Comparison of ENCODE assay signal across 2 fruit fly cellular contexts in the genomic region with DNA sequence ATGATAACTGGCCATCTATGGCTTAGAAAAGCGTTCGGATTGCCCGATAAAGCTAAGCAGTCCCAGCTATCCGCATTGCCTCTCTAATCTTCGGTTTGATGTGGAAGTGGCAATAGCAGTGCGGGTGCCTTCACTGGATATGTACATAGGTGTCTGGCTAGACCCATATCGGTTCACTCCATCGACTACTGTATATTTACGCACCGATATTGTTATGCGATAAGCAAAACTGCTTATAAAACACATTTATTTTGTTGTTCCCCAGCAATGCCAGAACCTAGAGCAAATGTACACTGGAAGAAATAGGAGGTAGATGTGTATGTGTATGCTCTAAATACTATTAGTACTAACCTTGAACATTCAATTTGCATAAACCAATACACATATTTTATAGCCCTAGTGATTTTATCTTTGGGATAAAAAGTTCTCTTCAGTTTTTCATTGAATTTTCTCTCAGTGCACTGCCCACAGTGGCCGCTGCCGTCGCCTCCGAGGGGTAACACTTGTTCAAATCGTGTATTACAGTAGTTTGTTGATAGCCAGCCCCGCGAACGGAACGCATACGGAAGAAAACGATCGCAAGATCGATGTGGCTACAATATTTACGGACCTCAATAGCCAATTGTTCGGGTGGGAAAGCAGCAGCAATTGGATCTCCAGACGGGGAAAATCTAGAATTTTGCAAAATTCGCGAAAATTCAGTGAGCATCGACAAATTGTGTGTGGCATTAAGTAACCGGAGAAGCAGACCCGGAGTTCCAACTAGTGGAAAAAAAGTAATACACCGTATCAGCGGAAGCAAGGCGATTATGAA.
A peak's percentile ranks its signal among the peaks of the same experiment; 100 is the strongest.
TF ChIP-seq lines count a peak whose summit lies in the region.

A gene (plus strand): TSS at position 524 of the 814 bp plus-strand sequence.

TF ChIP-seq in whole organism, embryonic, 481 proteins besides CTCF, POLR2A, EP300 and RAD21 (continued from another document and continues in another):
- TF ChIP-seq Myb (GFP tag; optimal IDR thresholded peaks at IDR 0.05; lab: Kevin White, UChicago): peak; percentile 90
- TF ChIP-seq vfl (GFP tag; optimal IDR thresholded peaks at IDR 0.05; lab: Kevin White, UChicago): peak; percentile 96
- peak; percentile 91 for TF ChIP-seq CG10565 (GFP tag; optimal IDR thresholded peaks at IDR 0.05; lab: Kevin White, UChicago)
- TF ChIP-seq cwo (GFP tag; optimal IDR thresholded peaks at IDR 0.05; lab: Kevin White, UChicago): peak; percentile 97
- peak; percentile 94 for TF ChIP-seq GATAe (GFP tag; conservative IDR thresholded peaks at IDR 0.05; lab: Robert Waterston, UW)
- TF ChIP-seq Sin3A (optimal IDR thresholded peaks at IDR 0.05; lab: Kevin White, UChicago): no peak
- TF ChIP-seq CG6689 (GFP tag; IDR thresholded peaks at IDR 0.05; lab: Robert Waterston, UW): peak; percentile 97
- peak; percentile 98 for TF ChIP-seq CG7786 (GFP tag; optimal IDR thresholded peaks at IDR 0.05; lab: Kevin White, UChicago)
- TF ChIP-seq CG31365 (tag; optimal IDR thresholded peaks at IDR 0.05; lab: Kevin White, UChicago): peak; percentile 88
- peak; percentile 98 for TF ChIP-seq nmo (GFP tag; optimal IDR thresholded peaks at IDR 0.05; lab: Kevin White, UChicago)
- peak; percentile 16 for TF ChIP-seq BEAF-32 (GFP tag; optimal IDR thresholded peaks at IDR 0.05; lab: Kevin White, UChicago)
- TF ChIP-seq cg (GFP tag; optimal IDR thresholded peaks at IDR 0.05; lab: Kevin White, UChicago): no peak
- peak; percentile 97 for TF ChIP-seq repo (GFP tag; optimal IDR thresholded peaks at IDR 0.05; lab: Kevin White, UChicago)
- TF ChIP-seq Xrp1 (GFP tag; IDR thresholded peaks at IDR 0.05; lab: Robert Waterston, UW): peak; percentile 97
- TF ChIP-seq CG18599 (GFP tag; optimal IDR thresholded peaks at IDR 0.05; lab: Kevin White, UChicago): peak; percentile 99
- TF ChIP-seq BtbVII (GFP tag; optimal IDR thresholded peaks at IDR 0.05; lab: Kevin White, UChicago): peak; percentile 98
- TF ChIP-seq CG2678 (tag; optimal IDR thresholded peaks at IDR 0.05; lab: Kevin White, UChicago): peak; percentile 98
- TF ChIP-seq CG7839 (tag; optimal IDR thresholded peaks at IDR 0.05; lab: Kevin White, UChicago): peak; percentile 99
- peak; percentile 96 for TF ChIP-seq CG15696 (tag; optimal IDR thresholded peaks at IDR 0.05; lab: Kevin White, UChicago)
- TF ChIP-seq CG32767 (GFP tag; IDR thresholded peaks at IDR 0.05; lab: Robert Waterston, UW): peak; percentile 92
- TF ChIP-seq CG9932 (GFP tag; IDR thresholded peaks at IDR 0.05; lab: Robert Waterston, UW): peak; percentile 96
- TF ChIP-seq org-1 (GFP tag; optimal IDR thresholded peaks at IDR 0.05; lab: Kevin White, UChicago): peak; percentile 98
- peak; percentile 90 for TF ChIP-seq CG15601 (tag; optimal IDR thresholded peaks at IDR 0.05; lab: Kevin White, UChicago)
- TF ChIP-seq CG14860 (GFP tag; IDR thresholded peaks at IDR 0.05; lab: Robert Waterston, UW; ENCODE audit: partially characterized antibody): no peak
- peak; percentile 95 for TF ChIP-seq gcm (GFP tag; optimal IDR thresholded peaks at IDR 0.05; lab: Kevin White, UChicago)
- peak; percentile 96 for TF ChIP-seq al (GFP tag; IDR thresholded peaks at IDR 0.05; lab: Robert Waterston, UW)
- TF ChIP-seq crp (GFP tag; optimal IDR thresholded peaks at IDR 0.05; lab: Kevin White, UChicago): peak in 1 of 2 experiments; percentile 64
- peak; percentile 99 for TF ChIP-seq grn (GFP tag; optimal IDR thresholded peaks at IDR 0.05; lab: Kevin White, UChicago)
- peak; percentile 95 for TF ChIP-seq ken (GFP tag; IDR thresholded peaks at IDR 0.05; lab: Robert Waterston, UW)
- TF ChIP-seq CG8089 (GFP tag; optimal IDR thresholded peaks at IDR 0.05; lab: Kevin White, UChicago): peak; percentile 95
- TF ChIP-seq nerfin-1 (tag; optimal IDR thresholded peaks at IDR 0.05; lab: Kevin White, UChicago): peak; percentile 90
- peak; percentile 94 for TF ChIP-seq CG6683 (GFP tag; optimal IDR thresholded peaks at IDR 0.05; lab: Kevin White, UChicago)
- no peak for TF ChIP-seq hth (optimal IDR thresholded peaks at IDR 0.05; lab: Kevin White, UChicago)
- TF ChIP-seq CG15073 (GFP tag; optimal IDR thresholded peaks at IDR 0.05; lab: Kevin White, UChicago): peak; percentile 78
- peak; percentile 78 for TF ChIP-seq Sry-δ (GFP tag; optimal IDR thresholded peaks at IDR 0.05; lab: Kevin White, UChicago)
- TF ChIP-seq Chrac-16 (GFP tag; optimal IDR thresholded peaks at IDR 0.05; lab: Kevin White, UChicago): peak; percentile 96
- TF ChIP-seq en (GFP tag; optimal IDR thresholded peaks at IDR 0.05; lab: Kevin White, UChicago): peak; percentile 95
- peak; percentile 98 for TF ChIP-seq dysf (GFP tag; IDR thresholded peaks at IDR 0.05; lab: Robert Waterston, UW)
- peak; percentile 84 for TF ChIP-seq CkIIα-i1 (GFP tag; IDR thresholded peaks at IDR 0.05; lab: Robert Waterston, UW)
- TF ChIP-seq onecut (GFP tag; IDR thresholded peaks at IDR 0.05; lab: Robert Waterston, UW): peak; percentile 93
- TF ChIP-seq emc (GFP tag; optimal IDR thresholded peaks at IDR 0.05; lab: Kevin White, UChicago): peak; percentile 97
- peak; percentile 89 for TF ChIP-seq kni (GFP tag; optimal IDR thresholded peaks at IDR 0.05; lab: Kevin White, UChicago)
- TF ChIP-seq usp (GFP tag; optimal IDR thresholded peaks at IDR 0.05; lab: Kevin White, UChicago): no peak
- no peak for TF ChIP-seq unc-4 (GFP tag; IDR thresholded peaks at IDR 0.05; lab: Robert Waterston, UW; ENCODE audit: partially characterized antibody)
- peak; percentile 99 for TF ChIP-seq Rfx (GFP tag; IDR thresholded peaks at IDR 0.05; lab: Robert Waterston, UW)
- peak; percentile 97 for TF ChIP-seq az2 (GFP tag; optimal IDR thresholded peaks at IDR 0.05; lab: Kevin White, UChicago)
- TF ChIP-seq CG34376 (GFP tag; optimal IDR thresholded peaks at IDR 0.05; lab: Kevin White, UChicago): peak; percentile 97
- peak; percentile 92 for TF ChIP-seq Hmx (GFP tag; optimal IDR thresholded peaks at IDR 0.05; lab: Kevin White, UChicago)
- TF ChIP-seq CG13296 (GFP tag; optimal IDR thresholded peaks at IDR 0.05; lab: Kevin White, UChicago): peak; percentile 98
- peak; percentile 93 for TF ChIP-seq twi (tag; optimal IDR thresholded peaks at IDR 0.05; lab: Kevin White, UChicago)
- peak; percentile 71 for TF ChIP-seq abd-A (tag; optimal IDR thresholded peaks at IDR 0.05; lab: Kevin White, UChicago)
- peak; percentile 96 for TF ChIP-seq CG4424 (GFP tag; optimal IDR thresholded peaks at IDR 0.05; lab: Kevin White, UChicago)
- no peak for TF ChIP-seq amos (GFP tag; IDR thresholded peaks at IDR 0.05; lab: Robert Waterston, UW; ENCODE audit: partially characterized antibody)
- TF ChIP-seq CG17802 (tag; optimal IDR thresholded peaks at IDR 0.05; lab: Kevin White, UChicago): peak; percentile 79
- TF ChIP-seq CG4282 (GFP tag; optimal IDR thresholded peaks at IDR 0.05; lab: Kevin White, UChicago): peak; percentile 92
- TF ChIP-seq fd96Cb (tag; optimal IDR thresholded peaks at IDR 0.05; lab: Kevin White, UChicago): peak; percentile 96
- peak; percentile 93 for TF ChIP-seq NC2α (GFP tag; optimal IDR thresholded peaks at IDR 0.05; lab: Kevin White, UChicago)
- TF ChIP-seq lab (GFP tag; optimal IDR thresholded peaks at IDR 0.05; lab: Kevin White, UChicago): peak; percentile 99
- TF ChIP-seq tll (GFP tag; optimal IDR thresholded peaks at IDR 0.05; lab: Kevin White, UChicago): peak in 1 of 2 experiments; percentile 72
- TF ChIP-seq psq (GFP tag; optimal IDR thresholded peaks at IDR 0.05; lab: Kevin White, UChicago): peak; percentile 90

TF ChIP-seq in whole organism, prepupa, 60 proteins besides CTCF, POLR2A, EP300 and RAD21 (continued from another document):
- TF ChIP-seq fd85E (GFP tag; optimal IDR thresholded peaks at IDR 0.05; lab: Kevin White, UChicago): no peak
- TF ChIP-seq Lpt (GFP tag; optimal IDR thresholded peaks at IDR 0.05; lab: Kevin White, UChicago): peak; percentile 87
- peak; percentile 65 for TF ChIP-seq vri (GFP tag; optimal IDR thresholded peaks at IDR 0.05; lab: Kevin White, UChicago)
- peak; percentile 67 for TF ChIP-seq topi (GFP tag; optimal IDR thresholded peaks at IDR 0.05; lab: Kevin White, UChicago)
- peak; percentile 61 for TF ChIP-seq esn (GFP tag; optimal IDR thresholded peaks at IDR 0.05; lab: Kevin White, UChicago)
- peak; percentile 80 for TF ChIP-seq Eip75B (GFP tag; optimal IDR thresholded peaks at IDR 0.05; lab: Kevin White, UChicago)
- TF ChIP-seq ss (GFP tag; optimal IDR thresholded peaks at IDR 0.05; lab: Kevin White, UChicago): peak; percentile 58 to 76
- TF ChIP-seq Eip93F (GFP tag; optimal IDR thresholded peaks at IDR 0.05; lab: Kevin White, UChicago): no peak
- TF ChIP-seq Hr4 (GFP tag; optimal IDR thresholded peaks at IDR 0.05; lab: Kevin White, UChicago): peak; percentile 90
- TF ChIP-seq dac (GFP tag; optimal IDR thresholded peaks at IDR 0.05; lab: Kevin White, UChicago): peak; percentile 30
- peak; percentile 62 for TF ChIP-seq Sox15 (GFP tag; optimal IDR thresholded peaks at IDR 0.05; lab: Kevin White, UChicago)
- TF ChIP-seq CG10631 (GFP tag; optimal IDR thresholded peaks at IDR 0.05; lab: Kevin White, UChicago): peak; percentile 77
- TF ChIP-seq net (GFP tag; optimal IDR thresholded peaks at IDR 0.05; lab: Kevin White, UChicago): peak; percentile 82
TF ChIP-seq in whole organism, prepupa: peak in this region for 55.
